Fruit fly (Drosophila melanogaster) whole organism, embryonic: ENCODE results near the gene AP-1mu.
A peak's percentile ranks its signal among the peaks of the same experiment; 100 is the strongest.

ENCODE experiments used
- CG10321 ChIP-seq: fragments of 200-800 bp; sonication (Bioruptor generic); IDR thresholded peaks from 2 replicates; pipeline ENCODE4 v1.3.6; 2022; ENCODE audit warnings: missing biosample characterization, missing genetic modification characterization
- CG10431 ChIP-seq: fragments of 200-800 bp; sonication (Bioruptor generic); optimal IDR thresholded peaks from 3 replicates; lab custom pipeline; 2018; ENCODE audit warnings: missing biosample characterization, mild to moderate bottlenecking, missing genetic modification characterization
- CG10979 ChIP-seq: fragments of 200-800 bp; sonication (Bioruptor generic); optimal IDR thresholded peaks from 2 replicates; lab custom pipeline; 2018; ENCODE audit warnings: missing biosample characterization, mild to moderate bottlenecking, missing genetic modification characterization, moderate library complexity
- CG13775 ChIP-seq: fragments of 200-800 bp; sonication (Bioruptor generic); optimal IDR thresholded peaks from 3 replicates; lab custom pipeline; 2017; ENCODE audit warnings: missing biosample characterization, mild to moderate bottlenecking, missing genetic modification characterization
- CG13894 ChIP-seq: fragments of 200-800 bp; sonication (Bioruptor generic); optimal IDR thresholded peaks from 3 replicates; lab custom pipeline; 2018; ENCODE audit warnings: missing biosample characterization, mild to moderate bottlenecking, missing genetic modification characterization, moderate library complexity
- CG1529 ChIP-seq: fragments of 200-800 bp; sonication (Bioruptor generic); optimal IDR thresholded peaks from 3 replicates; lab custom pipeline; 2018; ENCODE audit warnings: missing biosample characterization, missing genetic modification characterization
- CG15479 ChIP-seq: fragments of 200-800 bp; sonication (Bioruptor generic); optimal IDR thresholded peaks from 3 replicates; lab custom pipeline; 2019; ENCODE audit warnings: missing biosample characterization, mild to moderate bottlenecking, missing genetic modification characterization, moderate library complexity
- CG15601 ChIP-seq: fragments of 200-800 bp; sonication (Bioruptor generic); optimal IDR thresholded peaks from 3 replicates; lab custom pipeline; 2019; ENCODE audit warnings: missing biosample characterization, mild to moderate bottlenecking, missing genetic modification characterization, moderate library complexity
- CG1647 ChIP-seq: fragments of 200-800 bp; sonication (Bioruptor generic); optimal IDR thresholded peaks from 3 replicates; lab custom pipeline; 2016; ENCODE audit warnings: missing biosample characterization, missing genetic modification characterization
- CG1792 ChIP-seq: fragments of 200-800 bp; sonication (Bioruptor generic); optimal IDR thresholded peaks from 2 replicates; lab custom pipeline; 2016; ENCODE audit warnings: missing biosample characterization, missing genetic modification characterization
- CG30431 ChIP-seq: fragments of 200-800 bp; sonication (Bioruptor generic); optimal IDR thresholded peaks from 2 replicates; lab custom pipeline; 2017; ENCODE audit warnings: missing biosample characterization, missing genetic modification characterization
- CG31224 ChIP-seq: fragments of 200-800 bp; sonication (Bioruptor generic); IDR thresholded peaks from 2 replicates; pipeline ENCODE4 v1.3.6; 2022; ENCODE audit warnings: missing biosample characterization, missing genetic modification characterization
- CG3281 ChIP-seq: fragments of 200-800 bp; sonication (Bioruptor generic); optimal IDR thresholded peaks from 3 replicates; lab custom pipeline; 2017; ENCODE audit warnings: missing biosample characterization, mild to moderate bottlenecking, missing genetic modification characterization
- CG5180 ChIP-seq: fragments of 200-800 bp; sonication (Bioruptor generic); optimal IDR thresholded peaks from 3 replicates; lab custom pipeline; 2017; ENCODE audit warnings: missing biosample characterization, missing genetic modification characterization, mild to moderate bottlenecking, moderate library complexity, missing genetic modification reagents
- CG6765 ChIP-seq: fragments of 200-800 bp; sonication (Bioruptor generic); optimal IDR thresholded peaks from 3 replicates; lab custom pipeline; 2017; ENCODE audit warnings: missing biosample characterization, mild to moderate bottlenecking, missing genetic modification characterization
- CG7357 ChIP-seq: fragments of 200-800 bp; sonication (Bioruptor generic); IDR thresholded peaks from 3 replicates; pipeline ENCODE4 v1.3.6; 2022; ENCODE audit warnings: missing biosample characterization, missing genetic modification characterization
- CkIIα-i1 ChIP-seq: fragments of 200-800 bp; sonication (Bioruptor generic); IDR thresholded peaks from 2 replicates; pipeline ENCODE4 v1.3.6; 2022; ENCODE audit warnings: missing biosample characterization, missing genetic modification characterization
- H15 ChIP-seq: fragments of 200-800 bp; sonication (Bioruptor generic); IDR thresholded peaks from 3 replicates; pipeline ENCODE4 v1.3.6; 2022; ENCODE audit warnings: missing biosample characterization, missing genetic modification characterization
- Hey ChIP-seq: fragments of 200-800 bp; sonication (Bioruptor generic); optimal IDR thresholded peaks from 3 replicates; lab custom pipeline; 2018; ENCODE audit warnings: missing biosample characterization, mild to moderate bottlenecking, missing genetic modification characterization
- HmgZ ChIP-seq: fragments of 200-800 bp; sonication (Bioruptor generic); optimal IDR thresholded peaks from 2 replicates; lab custom pipeline; 2018; ENCODE audit warnings: missing biosample characterization, mild to moderate bottlenecking, missing genetic modification characterization
- Hmr ChIP-seq: fragments of 200-800 bp; sonication (Bioruptor generic); optimal IDR thresholded peaks from 3 replicates; lab custom pipeline; 2017; ENCODE audit warnings: mild to moderate bottlenecking, missing biosample characterization, missing genetic modification reagents, missing genetic modification characterization
- Lhr ChIP-seq: fragments of 200-800 bp; sonication (Bioruptor generic); optimal IDR thresholded peaks from 3 replicates; lab custom pipeline; 2017; ENCODE audit warnings: mild to moderate bottlenecking, missing biosample characterization, missing genetic modification reagents, missing genetic modification characterization
- MESR4 ChIP-seq: fragments of 200-800 bp; sonication (Bioruptor generic); optimal IDR thresholded peaks from 2 replicates; lab custom pipeline; 2018; ENCODE audit warnings: missing biosample characterization, mild to moderate bottlenecking, missing genetic modification characterization, moderate library complexity
- NFAT ChIP-seq: fragments of 200-800 bp; sonication (Bioruptor generic); IDR thresholded peaks from 2 replicates; pipeline ENCODE4 v1.3.6; 2022; ENCODE audit warnings: missing biosample characterization, missing genetic modification characterization
- NK7.1 ChIP-seq: fragments of 200-800 bp; sonication (Bioruptor generic); optimal IDR thresholded peaks from 3 replicates; lab custom pipeline; 2016; ENCODE audit warnings: missing biosample characterization, missing genetic modification characterization
- Optix ChIP-seq: fragments of 200-800 bp; sonication (Bioruptor generic); IDR thresholded peaks from 3 replicates; pipeline ENCODE4 v1.3.6; 2022; ENCODE audit warnings: missing biosample characterization, missing genetic modification characterization
- Ssrp ChIP-seq: fragments of 200-800 bp; sonication (Bioruptor generic); optimal IDR thresholded peaks from 2 replicates; lab custom pipeline; 2018; ENCODE audit warnings: missing biosample characterization, mild to moderate bottlenecking, missing genetic modification characterization, moderate library complexity
- Taf1 ChIP-seq: fragments of 200-800 bp; sonication (Bioruptor generic); IDR thresholded peaks from 2 replicates; pipeline ENCODE4 v1.3.6; 2022; ENCODE audit warnings: missing biosample characterization, missing genetic modification characterization
- Trl ChIP-seq, 3 experiments: fragments of >200 bp in 2 of 3; fragments of 200-800 bp in 1 of 3; sonication (Bioruptor generic) in 1 of 3; optimal IDR thresholded peaks; 2 replicates in 1 of 3; 3 replicates in 2 of 3; lab custom pipeline; 2016 to 2017; ENCODE audit warnings: missing biosample characterization in 1 of 3, missing genetic modification characterization in 1 of 3
- bab2 ChIP-seq: fragments of 200-800 bp; sonication (Bioruptor generic); optimal IDR thresholded peaks from 2 replicates; lab custom pipeline; 2016; ENCODE audit warnings: missing biosample characterization, missing genetic modification characterization
- bbx ChIP-seq: fragments of 200-800 bp; sonication (Bioruptor generic); IDR thresholded peaks from 2 replicates; pipeline ENCODE4 v1.3.6; 2022; ENCODE audit warnings: missing biosample characterization, missing genetic modification characterization; ENCODE audit not compliant: partially characterized antibody
- bigmax ChIP-seq: fragments of 200-800 bp; sonication (Bioruptor generic); optimal IDR thresholded peaks from 2 replicates; lab custom pipeline; 2018; ENCODE audit warnings: missing biosample characterization, mild to moderate bottlenecking, missing genetic modification characterization
- chif ChIP-seq, 2 experiments: fragments of 200-800 bp; sonication (Bioruptor generic); optimal IDR thresholded peaks; 3 replicates each; lab custom pipeline; 2016; ENCODE audit warnings: missing biosample characterization in 2 of 2, missing genetic modification characterization in 2 of 2
- fd64A ChIP-seq: fragments of 200-800 bp; sonication (Bioruptor generic); optimal IDR thresholded peaks from 3 replicates; lab custom pipeline; 2018; ENCODE audit warnings: missing biosample characterization, mild to moderate bottlenecking, missing genetic modification characterization
- fd96Cb ChIP-seq: fragments of 200-800 bp; sonication (Bioruptor generic); optimal IDR thresholded peaks from 2 replicates; lab custom pipeline; 2018; ENCODE audit warnings: missing biosample characterization, mild to moderate bottlenecking, missing genetic modification characterization, moderate library complexity
- grau ChIP-seq: fragments of 200-800 bp; optimal IDR thresholded peaks from 3 replicates; lab custom pipeline; 2019; ENCODE audit warnings: missing biosample characterization, mild to moderate bottlenecking, missing genetic modification characterization, moderate library complexity
- hb ChIP-seq: fragments of 200-800 bp; sonication (Bioruptor generic); IDR thresholded peaks from 3 replicates; pipeline ENCODE4 v1.3.6; 2022; ENCODE audit warnings: missing biosample characterization, missing genetic modification characterization; ENCODE audit not compliant: partially characterized antibody
- hth ChIP-seq: fragments of >200 bp; optimal IDR thresholded peaks from 2 replicates; lab custom pipeline; 2017; ENCODE audit warnings: inconsistent platforms
- insv ChIP-seq, 2 experiments: fragments of 200-800 bp; sonication (Bioruptor generic); optimal IDR thresholded peaks; 3 replicates each; lab custom pipeline; 2016 to 2018; ENCODE audit warnings: missing biosample characterization in 2 of 2, missing genetic modification characterization in 2 of 2
- knrl ChIP-seq: fragments of 200-800 bp; sonication (Bioruptor generic); IDR thresholded peaks from 3 replicates; pipeline ENCODE4 v1.3.6; 2022; ENCODE audit warnings: missing biosample characterization, missing genetic modification characterization; ENCODE audit not compliant: partially characterized antibody
- lilli ChIP-seq: fragments of 200-800 bp; sonication (Bioruptor generic); optimal IDR thresholded peaks from 3 replicates; lab custom pipeline; 2016; ENCODE audit warnings: missing biosample characterization, missing genetic modification characterization
- lmd ChIP-seq: fragments of 200-800 bp; sonication (Bioruptor generic); IDR thresholded peaks from 2 replicates; pipeline ENCODE4 v1.3.6; 2022; ENCODE audit warnings: missing biosample characterization, missing genetic modification characterization
- pfk ChIP-seq: fragments of 200-800 bp; sonication (Bioruptor generic); optimal IDR thresholded peaks from 2 replicates; lab custom pipeline; 2018; ENCODE audit warnings: missing biosample characterization, mild to moderate bottlenecking, missing genetic modification characterization, moderate library complexity
- pho ChIP-seq: fragments of 200-800 bp; sonication (Bioruptor generic); optimal IDR thresholded peaks from 2 replicates; lab custom pipeline; 2016; ENCODE audit warnings: missing biosample characterization, missing genetic modification characterization
- pzg ChIP-seq: fragments of 200-800 bp; sonication (Bioruptor generic); optimal IDR thresholded peaks from 3 replicates; lab custom pipeline; 2018; ENCODE audit warnings: missing biosample characterization, mild to moderate bottlenecking, missing genetic modification characterization, moderate library complexity
- run ChIP-seq: fragments of 200-800 bp; sonication (Bioruptor generic); optimal IDR thresholded peaks from 3 replicates; lab custom pipeline; 2018; ENCODE audit warnings: missing biosample characterization, mild to moderate bottlenecking, missing genetic modification characterization
- sim ChIP-seq: fragments of 200-800 bp; sonication (Bioruptor generic); IDR thresholded peaks from 2 replicates; pipeline ENCODE4 v1.3.6; 2022; ENCODE audit warnings: missing biosample characterization, missing genetic modification characterization
- sisA ChIP-seq: fragments of 200-800 bp; sonication (Bioruptor generic); IDR thresholded peaks from 2 replicates; pipeline ENCODE4 v1.3.6; 2022; ENCODE audit warnings: missing biosample characterization, missing genetic modification characterization
- ssp ChIP-seq: fragments of 200-800 bp; sonication (Bioruptor generic); IDR thresholded peaks from 2 replicates; pipeline ENCODE4 v1.3.6; 2022; ENCODE audit warnings: missing biosample characterization, missing genetic modification characterization
- sug ChIP-seq: fragments of 200-800 bp; optimal IDR thresholded peaks from 2 replicates; lab custom pipeline; 2019; ENCODE audit warnings: missing biosample characterization, mild to moderate bottlenecking, missing genetic modification characterization, moderate library complexity
- trh ChIP-seq: fragments of 200-800 bp; sonication (Bioruptor generic); optimal IDR thresholded peaks from 2 replicates; lab custom pipeline; 2016; ENCODE audit warnings: missing biosample characterization, missing genetic modification characterization

Gene AP-1mu

dm6 chr3R:9510070-9510518 lies 49.2 kb downstream of the AP-1mu start, which contains the start of gene rump (continued):
- TF ChIP-seq Trl (optimal IDR thresholded peaks at IDR 0.05; lab: Kevin White, UChicago), result no peak
- TF ChIP-seq Trl (GFP tag; optimal IDR thresholded peaks at IDR 0.05; lab: Kevin White, UChicago), result no peak
- peak; percentile 16 for TF ChIP-seq pho (GFP tag; lab: Kevin White, UChicago)
- no peak for TF ChIP-seq CG10431
- TF ChIP-seq bigmax (GFP tag; lab: Kevin White, UChicago), result no peak
- TF ChIP-seq MESR4, result peak; percentile 94
- TF ChIP-seq sug, result peak; percentile 32
- peak; percentile 43 for TF ChIP-seq lilli
- no peak for TF ChIP-seq CG1529
- no peak for TF ChIP-seq CG30431
- TF ChIP-seq CG1792 (GFP tag; lab: Kevin White, UChicago), result no peak
- TF ChIP-seq Hmr, result no peak
- TF ChIP-seq sisA (GFP tag; lab: Robert Waterston, UW), result no peak
- no peak for TF ChIP-seq CG5180 (GFP tag; lab: Kevin White, UChicago)
- no peak for TF ChIP-seq Hey
- peak; percentile 34 for TF ChIP-seq grau
- no peak for TF ChIP-seq sim (GFP tag; lab: Robert Waterston, UW)
- no peak for TF ChIP-seq CG10321 (GFP tag; lab: Robert Waterston, UW)
- no peak for TF ChIP-seq hth
- TF ChIP-seq Ssrp (tag; lab: Kevin White, UChicago), result no peak
- TF ChIP-seq ssp (GFP tag; lab: Robert Waterston, UW), result no peak
- TF ChIP-seq CG10979 (tag; lab: Kevin White, UChicago), result no peak
- TF ChIP-seq lmd, result no peak
- TF ChIP-seq CG13775 (GFP tag; lab: Kevin White, UChicago), result no peak
- TF ChIP-seq chif (GFP tag; optimal IDR thresholded peaks at IDR 0.05; lab: Kevin White, UChicago), result no peak
- no peak for TF ChIP-seq insv (GFP tag; optimal IDR thresholded peaks at IDR 0.05; lab: Kevin White, UChicago)
- TF ChIP-seq Optix, result no peak
- TF ChIP-seq CG1647 (GFP tag; lab: Kevin White, UChicago), result no peak
- peak; percentile 95 for TF ChIP-seq pzg (GFP tag; lab: Kevin White, UChicago)
- no peak for TF ChIP-seq trh (GFP tag; lab: Kevin White, UChicago)
- no peak for TF ChIP-seq knrl
- TF ChIP-seq CG15479 (GFP tag; lab: Kevin White, UChicago), result peak; percentile 2
- TF ChIP-seq bbx (GFP tag; lab: Robert Waterston, UW), result no peak
- TF ChIP-seq Taf1 (GFP tag; lab: Robert Waterston, UW), result no peak
- no peak for TF ChIP-seq hb
- TF ChIP-seq CG31224 (GFP tag; lab: Robert Waterston, UW), result no peak
- TF ChIP-seq fd64A, result no peak
- TF ChIP-seq CG3281, result no peak
- TF ChIP-seq H15, result no peak
- TF ChIP-seq CG7357 (GFP tag; lab: Robert Waterston, UW), result no peak
- TF ChIP-seq CG13894 (tag; lab: Kevin White, UChicago), result peak; percentile 17
- peak; percentile 74 for TF ChIP-seq HmgZ (tag; lab: Kevin White, UChicago)
- TF ChIP-seq fd96Cb, result no peak
- no peak for TF ChIP-seq NFAT (GFP tag; lab: Robert Waterston, UW)
- no peak for TF ChIP-seq Lhr (GFP tag; lab: Kevin White, UChicago)
- TF ChIP-seq CG15601 (tag; lab: Kevin White, UChicago), result peak; percentile 34
- no peak for TF ChIP-seq pfk (GFP tag; lab: Kevin White, UChicago)
- no peak for TF ChIP-seq run (tag; lab: Kevin White, UChicago)
- no peak for TF ChIP-seq NK7.1 (GFP tag; lab: Kevin White, UChicago)
- TF ChIP-seq CkIIα-i1 (GFP tag; lab: Robert Waterston, UW), result no peak
- no peak for TF ChIP-seq bab2 (GFP tag; lab: Kevin White, UChicago)
- no peak for TF ChIP-seq CG6765 (GFP tag; lab: Kevin White, UChicago)
